Fruit fly (Drosophila melanogaster) whole organism, embryonic: ENCODE data around the gene Chpf.

Source experiments
- Abd-B ChIP-seq: fragments of 200-800 bp; sonication (Bioruptor generic); optimal IDR thresholded peaks from 2 replicates; lab custom pipeline; 2018; ENCODE audit warnings: missing biosample characterization, mild to moderate bottlenecking, missing genetic modification characterization, moderate library complexity
- Ada2b ChIP-seq: fragments of 200-800 bp; sonication (Bioruptor generic); IDR thresholded peaks from 2 replicates; pipeline ENCODE4 v1.3.6; 2022; ENCODE audit warnings: missing biosample characterization, missing genetic modification characterization
- C15 ChIP-seq: fragments of 200-800 bp; sonication (Bioruptor generic); IDR thresholded peaks from 3 replicates; pipeline ENCODE4 v1.3.6; 2022; ENCODE audit warnings: missing biosample characterization, missing genetic modification characterization
- CG10274 ChIP-seq: fragments of 200-800 bp; sonication (Bioruptor generic); optimal IDR thresholded peaks from 3 replicates; lab custom pipeline; 2017; ENCODE audit warnings: missing biosample characterization, mild to moderate bottlenecking, missing genetic modification characterization
- CG10959 ChIP-seq: fragments of 200-800 bp; sonication (Bioruptor generic); IDR thresholded peaks from 2 replicates; pipeline ENCODE4 v1.3.6; 2022; ENCODE audit warnings: missing biosample characterization, missing genetic modification characterization
- CG11560 ChIP-seq: fragments of 200-800 bp; sonication (Bioruptor generic); IDR thresholded peaks from 3 replicates; pipeline ENCODE4 v1.3.6; 2022; ENCODE audit warnings: missing biosample characterization, missing genetic modification characterization
- CG12299 ChIP-seq: fragments of 200-800 bp; sonication (Bioruptor generic); optimal IDR thresholded peaks from 2 replicates; lab custom pipeline; 2018; ENCODE audit warnings: missing biosample characterization, mild to moderate bottlenecking, missing genetic modification characterization
- CG13424 ChIP-seq: fragments of 200-800 bp; sonication (Bioruptor generic); optimal IDR thresholded peaks from 2 replicates; lab custom pipeline; 2019; ENCODE audit warnings: missing biosample characterization, mild to moderate bottlenecking, missing genetic modification characterization, moderate library complexity
- CG14014 ChIP-seq: fragments of 200-800 bp; sonication (Bioruptor generic); IDR thresholded peaks from 2 replicates; pipeline ENCODE4 v1.3.6; 2022; ENCODE audit warnings: missing biosample characterization, missing genetic modification characterization
- CG17359 ChIP-seq: fragments of 200-800 bp; sonication (Bioruptor generic); optimal IDR thresholded peaks from 3 replicates; lab custom pipeline; 2018; ENCODE audit warnings: missing biosample characterization, mild to moderate bottlenecking, missing genetic modification characterization, moderate library complexity
- CG17568 ChIP-seq: fragments of 200-800 bp; sonication (Bioruptor generic); optimal IDR thresholded peaks from 2 replicates; lab custom pipeline; 2018; ENCODE audit warnings: missing biosample characterization, mild to moderate bottlenecking, missing genetic modification characterization, moderate library complexity
- CG18262 ChIP-seq: fragments of 200-800 bp; optimal IDR thresholded peaks from 3 replicates; lab custom pipeline; 2019; ENCODE audit warnings: missing biosample characterization, mild to moderate bottlenecking, missing genetic modification characterization, moderate library complexity
- CG32767 ChIP-seq: fragments of 200-800 bp; sonication (Bioruptor generic); IDR thresholded peaks from 2 replicates; pipeline ENCODE4 v1.3.6; 2022; ENCODE audit warnings: missing biosample characterization, missing genetic modification characterization
- CG3281 ChIP-seq: fragments of 200-800 bp; sonication (Bioruptor generic); optimal IDR thresholded peaks from 3 replicates; lab custom pipeline; 2017; ENCODE audit warnings: missing biosample characterization, mild to moderate bottlenecking, missing genetic modification characterization
- CG3407 ChIP-seq: fragments of 200-800 bp; sonication (Bioruptor generic); optimal IDR thresholded peaks from 2 replicates; lab custom pipeline; 2018; ENCODE audit warnings: missing biosample characterization, mild to moderate bottlenecking, missing genetic modification characterization
- CG34422 ChIP-seq: fragments of 200-800 bp; sonication (Bioruptor generic); IDR thresholded peaks from 3 replicates; pipeline ENCODE4 v1.3.6; 2022; ENCODE audit warnings: missing biosample characterization, missing genetic modification characterization
- CG4424 ChIP-seq: fragments of 200-800 bp; sonication (Bioruptor generic); optimal IDR thresholded peaks from 3 replicates; lab custom pipeline; 2016; ENCODE audit warnings: missing biosample characterization, missing genetic modification characterization
- CG4617 ChIP-seq: fragments of 200-800 bp; sonication (Bioruptor generic); optimal IDR thresholded peaks from 3 replicates; lab custom pipeline; 2016; ENCODE audit warnings: missing biosample characterization, missing genetic modification characterization, borderline replicate concordance
- CG5180 ChIP-seq: fragments of 200-800 bp; sonication (Bioruptor generic); optimal IDR thresholded peaks from 3 replicates; lab custom pipeline; 2017; ENCODE audit warnings: missing biosample characterization, missing genetic modification characterization, mild to moderate bottlenecking, moderate library complexity, missing genetic modification reagents
- CG6272 ChIP-seq: fragments of 200-800 bp; sonication (Bioruptor generic); IDR thresholded peaks from 2 replicates; pipeline ENCODE4 v1.3.6; 2022; ENCODE audit warnings: missing biosample characterization, missing genetic modification characterization
- CG7271 ChIP-seq: fragments of 200-800 bp; sonication (Bioruptor generic); optimal IDR thresholded peaks from 2 replicates; lab custom pipeline; 2018; ENCODE audit warnings: missing biosample characterization, mild to moderate bottlenecking, missing genetic modification characterization, moderate library complexity
- CG9817 ChIP-seq: fragments of 200-800 bp; sonication (Bioruptor generic); optimal IDR thresholded peaks from 2 replicates; lab custom pipeline; 2018; ENCODE audit warnings: missing biosample characterization, mild to moderate bottlenecking, missing genetic modification characterization, moderate library complexity
- CG9932 ChIP-seq: fragments of 200-800 bp; sonication (Bioruptor generic); IDR thresholded peaks from 2 replicates; pipeline ENCODE4 v1.3.6; 2022; ENCODE audit warnings: missing biosample characterization, missing genetic modification characterization
- Dbx ChIP-seq: fragments of 200-800 bp; sonication (Bioruptor generic); IDR thresholded peaks from 3 replicates; pipeline ENCODE4 v1.3.6; 2022; ENCODE audit warnings: missing biosample characterization, missing genetic modification characterization
- E2f2 ChIP-seq: fragments of 200-800 bp; sonication (Bioruptor generic); IDR thresholded peaks from 2 replicates; pipeline ENCODE4 v1.3.6; 2022; ENCODE audit warnings: missing biosample characterization, missing genetic modification characterization
- Elba2 ChIP-seq: fragments of 200-800 bp; sonication (Bioruptor generic); optimal IDR thresholded peaks from 3 replicates; lab custom pipeline; 2016; ENCODE audit warnings: missing biosample characterization, missing genetic modification characterization
- Hr78 ChIP-seq, 2 experiments: fragments of 200-800 bp in 1 of 2; fragments of >200 bp in 1 of 2; sonication (Bioruptor generic) in 1 of 2; optimal IDR thresholded peaks; 2 replicates each; lab custom pipeline; 2017 to 2019; ENCODE audit warnings: missing biosample characterization in 2 of 2, missing genetic modification characterization in 2 of 2, mild to moderate bottlenecking in 1 of 2, moderate library complexity in 1 of 2
- Mad ChIP-seq: fragments of 200-800 bp; sonication (Bioruptor generic); optimal IDR thresholded peaks from 2 replicates; lab custom pipeline; 2016; ENCODE audit warnings: missing biosample characterization, missing genetic modification characterization
- Opbp ChIP-seq: fragments of 200-800 bp; sonication (Bioruptor generic); IDR thresholded peaks from 3 replicates; pipeline ENCODE4 v1.3.6; 2022; ENCODE audit warnings: missing biosample characterization, missing genetic modification characterization; ENCODE audit not compliant: partially characterized antibody
- PHDP ChIP-seq: fragments of 200-800 bp; sonication (Bioruptor generic); optimal IDR thresholded peaks from 3 replicates; lab custom pipeline; 2018; ENCODE audit warnings: missing biosample characterization, mild to moderate bottlenecking, missing genetic modification characterization, moderate library complexity
- Spps ChIP-seq: fragments of 200-800 bp; sonication (Bioruptor generic); optimal IDR thresholded peaks from 2 replicates; lab custom pipeline; 2018; ENCODE audit warnings: missing biosample characterization, mild to moderate bottlenecking, missing genetic modification characterization
- crc ChIP-seq: fragments of 200-800 bp; sonication (Bioruptor generic); optimal IDR thresholded peaks from 2 replicates; lab custom pipeline; 2016; ENCODE audit warnings: missing biosample characterization, missing genetic modification characterization
- ems ChIP-seq: fragments of 200-800 bp; sonication (Bioruptor generic); optimal IDR thresholded peaks from 3 replicates; lab custom pipeline; 2016; ENCODE audit warnings: missing biosample characterization, missing genetic modification characterization
- exex ChIP-seq: fragments of 200-800 bp; sonication (Bioruptor generic); optimal IDR thresholded peaks from 4 replicates; lab custom pipeline; 2018; ENCODE audit warnings: missing biosample characterization, mild to moderate bottlenecking, missing genetic modification characterization, moderate library complexity
- gsb ChIP-seq: fragments of 200-800 bp; sonication (Bioruptor generic); IDR thresholded peaks from 2 replicates; pipeline ENCODE4 v1.3.6; 2022; ENCODE audit warnings: missing biosample characterization, missing genetic modification characterization
- hkb ChIP-seq, 2 experiments: fragments of 200-800 bp in 1 of 2; fragments of >200 bp in 1 of 2; sonication (Bioruptor generic) in 1 of 2; IDR thresholded peaks in 1 of 2; optimal IDR thresholded peaks in 1 of 2; 2 replicates each; pipeline versions ENCODE4 v1.3.6 to Lab custom; 2017 to 2022; ENCODE audit warnings: missing biosample characterization in 1 of 2, missing genetic modification characterization in 1 of 2
- insv ChIP-seq, 2 experiments: fragments of 200-800 bp; sonication (Bioruptor generic); optimal IDR thresholded peaks; 3 replicates each; lab custom pipeline; 2016 to 2018; ENCODE audit warnings: missing biosample characterization in 2 of 2, missing genetic modification characterization in 2 of 2
- jumu ChIP-seq: fragments of 200-800 bp; sonication (Bioruptor generic); optimal IDR thresholded peaks from 3 replicates; lab custom pipeline; 2016; ENCODE audit warnings: missing biosample characterization, missing genetic modification characterization
- knrl ChIP-seq: fragments of 200-800 bp; sonication (Bioruptor generic); IDR thresholded peaks from 3 replicates; pipeline ENCODE4 v1.3.6; 2022; ENCODE audit warnings: missing biosample characterization, missing genetic modification characterization; ENCODE audit not compliant: partially characterized antibody
- maf-S ChIP-seq: fragments of 200-800 bp; sonication (Bioruptor generic); optimal IDR thresholded peaks from 2 replicates; lab custom pipeline; 2016; ENCODE audit warnings: missing biosample characterization, missing genetic modification characterization
- nmo ChIP-seq: fragments of 200-800 bp; sonication (Bioruptor generic); optimal IDR thresholded peaks from 2 replicates; lab custom pipeline; 2018; ENCODE audit warnings: missing biosample characterization, mild to moderate bottlenecking, missing genetic modification characterization, moderate library complexity
- pan ChIP-seq, 4 experiments: fragments of >200 bp in 3 of 4; fragments of 200-800 bp in 1 of 4; sonication (Bioruptor generic) in 1 of 4; optimal IDR thresholded peaks in 3 of 4; IDR thresholded peaks in 1 of 4; 2 replicates each; pipeline versions ENCODE4 v1.3.6 to Lab custom; 2017 to 2022; ENCODE audit warnings: missing biosample characterization in 2 of 4, missing genetic modification characterization in 2 of 4, mixed read lengths in 1 of 4
- pb ChIP-seq: fragments of 200-800 bp; sonication (Bioruptor generic); optimal IDR thresholded peaks from 3 replicates; lab custom pipeline; 2016; ENCODE audit warnings: missing biosample characterization, missing genetic modification characterization
- pita ChIP-seq: fragments of 200-800 bp; sonication (Bioruptor generic); optimal IDR thresholded peaks from 2 replicates; lab custom pipeline; 2017; ENCODE audit warnings: missing biosample characterization, mild to moderate bottlenecking, missing genetic modification characterization
- ro ChIP-seq: fragments of 200-800 bp; sonication (Bioruptor generic); IDR thresholded peaks from 2 replicates; pipeline ENCODE4 v1.3.6; 2022; ENCODE audit warnings: missing biosample characterization, missing genetic modification characterization
- schlank ChIP-seq: fragments of 200-800 bp; sonication (Bioruptor generic); optimal IDR thresholded peaks from 2 replicates; lab custom pipeline; 2018; ENCODE audit warnings: missing biosample characterization, mild to moderate bottlenecking, missing genetic modification characterization
- toy ChIP-seq: fragments of 200-800 bp; sonication (Bioruptor generic); IDR thresholded peaks from 2 replicates; pipeline ENCODE4 v1.3.6; 2022; ENCODE audit warnings: missing biosample characterization, missing genetic modification characterization
- tup ChIP-seq: fragments of 200-800 bp; sonication (Bioruptor generic); optimal IDR thresholded peaks from 2 replicates; lab custom pipeline; 2016; ENCODE audit warnings: missing biosample characterization, mild to moderate bottlenecking, missing genetic modification characterization, moderate library complexity
- tx ChIP-seq: fragments of 200-800 bp; sonication (Bioruptor generic); optimal IDR thresholded peaks from 2 replicates; lab custom pipeline; 2016; ENCODE audit warnings: missing biosample characterization, missing genetic modification characterization
- zen ChIP-seq: fragments of 200-800 bp; sonication (Bioruptor generic); optimal IDR thresholded peaks from 3 replicates; lab custom pipeline; 2018; ENCODE audit warnings: missing biosample characterization, mild to moderate bottlenecking, missing genetic modification characterization, moderate library complexity

Gene Chpf

DNA sequence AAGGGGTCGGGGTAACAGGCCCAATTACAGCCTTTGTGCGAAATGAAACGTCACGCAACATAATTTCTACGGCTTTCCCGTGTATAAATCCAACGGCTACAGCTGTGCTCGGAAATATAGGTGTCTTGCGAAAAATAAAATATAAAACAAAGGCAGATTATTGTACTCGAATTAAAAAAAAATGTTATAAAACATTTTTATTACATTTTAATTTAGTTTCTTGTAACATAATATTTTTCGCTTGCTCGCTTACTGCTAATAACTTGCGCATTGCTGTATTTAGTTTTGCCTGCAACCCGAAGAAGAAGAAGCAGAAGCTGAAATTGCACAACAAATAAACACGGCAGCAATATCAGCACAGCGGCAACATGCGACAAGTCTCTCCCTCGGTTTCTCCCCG is 30.8 kb upstream of the Chpf start (continued):
- no peak for TF ChIP-seq CG17568 (GFP tag; lab: Kevin White, UChicago)
- TF ChIP-seq pb (GFP tag; lab: Kevin White, UChicago), result no peak
- TF ChIP-seq CG18262 (tag; lab: Kevin White, UChicago), result peak; percentile 40
- no peak for TF ChIP-seq Dbx
- TF ChIP-seq CG14014 (GFP tag; lab: Robert Waterston, UW), result peak; percentile 55; the same call in 1 of the 2 replicates
- peak; percentile 10 for TF ChIP-seq CG5180 (GFP tag; lab: Kevin White, UChicago)
- TF ChIP-seq Mad (GFP tag; lab: Kevin White, UChicago), result no peak
- TF ChIP-seq Ada2b, result peak; percentile 63
- no peak for TF ChIP-seq tup (GFP tag; lab: Kevin White, UChicago)
- no peak for TF ChIP-seq Hr78 (GFP tag; optimal IDR thresholded peaks at IDR 0.05; lab: Kevin White, UChicago)
- no peak for TF ChIP-seq E2f2 (GFP tag; lab: Robert Waterston, UW)
- TF ChIP-seq CG10274 (GFP tag; lab: Kevin White, UChicago), result no peak
- TF ChIP-seq ro, result 0 out of 2 replicates have a peak, but pooled peaks have one; percentile 15
- TF ChIP-seq exex, result no peak
- peak; percentile 66 for TF ChIP-seq CG17359
- no peak for TF ChIP-seq CG11560 (tag; lab: Robert Waterston, UW)
- no peak for TF ChIP-seq ems
- no peak for TF ChIP-seq maf-S (GFP tag; lab: Kevin White, UChicago)
- TF ChIP-seq CG7271 (tag; lab: Kevin White, UChicago), result peak; percentile 76
- no peak for TF ChIP-seq CG12299 (tag; lab: Kevin White, UChicago)
- no peak for TF ChIP-seq CG3407 (GFP tag; lab: Kevin White, UChicago)
- no peak for TF ChIP-seq knrl
- no peak for TF ChIP-seq pita (GFP tag; lab: Kevin White, UChicago)
- no peak for TF ChIP-seq CG3281 (GFP tag; lab: Kevin White, UChicago)
- TF ChIP-seq CG32767 (GFP tag; lab: Robert Waterston, UW), result 0 out of 2 replicates have a peak, but pooled peaks have one; percentile 37
- TF ChIP-seq gsb (GFP tag; lab: Robert Waterston, UW), result no peak
- no peak for TF ChIP-seq tx (GFP tag; lab: Kevin White, UChicago)
- peak; percentile 42 for TF ChIP-seq nmo (GFP tag; lab: Kevin White, UChicago)
- no peak for TF ChIP-seq CG10959
- TF ChIP-seq CG13424 (tag; lab: Kevin White, UChicago), result peak; percentile 55
- TF ChIP-seq hkb (optimal IDR thresholded peaks at IDR 0.05; lab: Kevin White, UChicago), result no peak
- peak; percentile 66 for TF ChIP-seq hkb (GFP tag; IDR thresholded peaks at IDR 0.05; lab: Robert Waterston, UW)
- TF ChIP-seq insv (GFP tag; optimal IDR thresholded peaks at IDR 0.05; lab: Kevin White, UChicago), result no peak
- no peak for TF ChIP-seq Elba2
- TF ChIP-seq CG6272 (GFP tag; lab: Robert Waterston, UW), result no peak
- TF ChIP-seq CG9817 (tag; lab: Kevin White, UChicago), result peak; percentile 7
- TF ChIP-seq PHDP (tag; lab: Kevin White, UChicago), result peak; percentile 39
- no peak for TF ChIP-seq CG4617 (GFP tag; lab: Kevin White, UChicago)
- no peak for TF ChIP-seq toy (GFP tag; lab: Robert Waterston, UW)
- no peak for TF ChIP-seq schlank (tag; lab: Kevin White, UChicago)
- no peak for TF ChIP-seq crc (GFP tag; lab: Kevin White, UChicago)
- TF ChIP-seq jumu (GFP tag; lab: Kevin White, UChicago), result no peak
- TF ChIP-seq Abd-B, result peak; percentile 13
- no peak for TF ChIP-seq C15 (GFP tag; lab: Robert Waterston, UW)
- no peak for TF ChIP-seq Spps
- TF ChIP-seq zen (tag; lab: Kevin White, UChicago), result peak; percentile 81
- TF ChIP-seq CG9932, result no peak
- TF ChIP-seq CG4424 (GFP tag; lab: Kevin White, UChicago), result no peak
- no peak for TF ChIP-seq Opbp (GFP tag; lab: Robert Waterston, UW)
- peak; percentile 37; the same call in 1 of the 3 replicates for TF ChIP-seq CG34422 (GFP tag; lab: Robert Waterston, UW)
- TF ChIP-seq pan (optimal IDR thresholded peaks at IDR 0.05; lab: Kevin White, UChicago), result no peak
- peak in 1 of 2 experiments; percentile 33 for TF ChIP-seq pan (GFP tag; optimal IDR thresholded peaks at IDR 0.05 in 1 of 2, IDR thresholded peaks at IDR 0.05 in 1 of 2)
